Fruit fly (Drosophila melanogaster) whole organism, embryonic: ENCODE measurements around the gene CkIIalpha.

Source experiments
- Asciz ChIP-seq: fragments of 200-800 bp; sonication (Bioruptor generic); optimal IDR thresholded peaks from 2 replicates; lab custom pipeline; 2017; ENCODE audit warnings: missing biosample characterization, mild to moderate bottlenecking, missing genetic modification characterization, missing genetic modification reagents
- Atf6 ChIP-seq: fragments of 200-800 bp; sonication (Bioruptor generic); IDR thresholded peaks from 2 replicates; pipeline ENCODE4 v1.3.6; 2022; ENCODE audit warnings: missing biosample characterization, missing genetic modification characterization
- CG10147 ChIP-seq: fragments of 200-800 bp; sonication (Bioruptor generic); optimal IDR thresholded peaks from 2 replicates; lab custom pipeline; 2019; ENCODE audit warnings: missing biosample characterization, mild to moderate bottlenecking, missing genetic modification characterization, moderate library complexity
- CG11723 ChIP-seq: fragments of 200-800 bp; sonication (Bioruptor generic); optimal IDR thresholded peaks from 2 replicates; lab custom pipeline; 2017; ENCODE audit warnings: missing biosample characterization, mild to moderate bottlenecking, missing genetic modification characterization
- CG1233 ChIP-seq: fragments of 200-800 bp; sonication (Bioruptor generic); optimal IDR thresholded peaks from 4 replicates; lab custom pipeline; 2018; ENCODE audit warnings: missing biosample characterization, mild to moderate bottlenecking, missing genetic modification characterization
- CG13624 ChIP-seq: fragments of 200-800 bp; sonication (Bioruptor generic); optimal IDR thresholded peaks from 2 replicates; lab custom pipeline; 2016; ENCODE audit warnings: missing biosample characterization, missing genetic modification characterization
- CG14441 ChIP-seq: fragments of 200-800 bp; sonication (Bioruptor generic); IDR thresholded peaks from 2 replicates; pipeline ENCODE4 v1.3.6; 2022; ENCODE audit warnings: missing biosample characterization, missing genetic modification characterization
- CG14710 ChIP-seq: fragments of 200-800 bp; sonication (Bioruptor generic); optimal IDR thresholded peaks from 3 replicates; lab custom pipeline; 2019; ENCODE audit warnings: missing biosample characterization, mild to moderate bottlenecking, missing genetic modification characterization, moderate library complexity
- CG14965 ChIP-seq: fragments of 200-800 bp; sonication (Bioruptor generic); optimal IDR thresholded peaks from 2 replicates; lab custom pipeline; 2016; ENCODE audit warnings: missing biosample characterization, missing genetic modification characterization, borderline replicate concordance
- CG1647 ChIP-seq: fragments of 200-800 bp; sonication (Bioruptor generic); optimal IDR thresholded peaks from 3 replicates; lab custom pipeline; 2016; ENCODE audit warnings: missing biosample characterization, missing genetic modification characterization
- CG17385 ChIP-seq: fragments of 200-800 bp; sonication (Bioruptor generic); optimal IDR thresholded peaks from 3 replicates; lab custom pipeline; 2018; ENCODE audit warnings: missing biosample characterization, mild to moderate bottlenecking, missing genetic modification characterization
- CG17612 ChIP-seq: fragments of 200-800 bp; sonication (Bioruptor generic); IDR thresholded peaks from 2 replicates; pipeline ENCODE4 v1.3.6; 2022; ENCODE audit warnings: missing biosample characterization, missing genetic modification characterization
- CG2116 ChIP-seq: fragments of 200-800 bp; sonication (Bioruptor generic); optimal IDR thresholded peaks from 3 replicates; lab custom pipeline; 2018; ENCODE audit warnings: missing biosample characterization, mild to moderate bottlenecking, missing genetic modification characterization
- CG2889 ChIP-seq: fragments of 200-800 bp; sonication (Bioruptor generic); IDR thresholded peaks from 3 replicates; pipeline ENCODE4 v1.3.6; 2022; ENCODE audit warnings: missing biosample characterization, missing genetic modification characterization
- CG30403 ChIP-seq: fragments of 200-800 bp; sonication (Bioruptor generic); optimal IDR thresholded peaks from 3 replicates; lab custom pipeline; 2016; ENCODE audit warnings: missing biosample characterization, missing genetic modification characterization
- CG3281 ChIP-seq: fragments of 200-800 bp; sonication (Bioruptor generic); optimal IDR thresholded peaks from 3 replicates; lab custom pipeline; 2017; ENCODE audit warnings: missing biosample characterization, mild to moderate bottlenecking, missing genetic modification characterization
- CG3847 ChIP-seq: fragments of 200-800 bp; sonication (Bioruptor generic); IDR thresholded peaks from 2 replicates; pipeline ENCODE4 v1.3.6; 2022; ENCODE audit warnings: missing biosample characterization, missing genetic modification characterization
- CG5180 ChIP-seq: fragments of 200-800 bp; sonication (Bioruptor generic); optimal IDR thresholded peaks from 3 replicates; lab custom pipeline; 2017; ENCODE audit warnings: missing biosample characterization, missing genetic modification characterization, mild to moderate bottlenecking, moderate library complexity, missing genetic modification reagents
- CG6854 ChIP-seq: fragments of 200-800 bp; sonication (Bioruptor generic); optimal IDR thresholded peaks from 3 replicates; lab custom pipeline; 2017; ENCODE audit warnings: missing biosample characterization, mild to moderate bottlenecking, missing genetic modification characterization
- CG7987 ChIP-seq: fragments of 200-800 bp; sonication (Bioruptor generic); optimal IDR thresholded peaks from 2 replicates; lab custom pipeline; 2018; ENCODE audit warnings: missing biosample characterization, mild to moderate bottlenecking, missing genetic modification characterization, moderate library complexity
- CG9797 ChIP-seq: fragments of 200-800 bp; sonication (Bioruptor generic); optimal IDR thresholded peaks from 3 replicates; lab custom pipeline; 2018; ENCODE audit warnings: missing biosample characterization, mild to moderate bottlenecking, missing genetic modification characterization
- Fer1 ChIP-seq: fragments of 200-800 bp; sonication (Bioruptor generic); optimal IDR thresholded peaks from 2 replicates; lab custom pipeline; 2017; ENCODE audit warnings: missing biosample characterization, mild to moderate bottlenecking, missing genetic modification characterization
- GATAe ChIP-seq: fragments of 200-800 bp; sonication (Bioruptor generic); conservative IDR thresholded peaks from 2 replicates; pipeline ENCODE4 v1.3.6; 2022; ENCODE audit warnings: missing biosample characterization, missing genetic modification characterization
- Hand ChIP-seq: fragments of 200-800 bp; sonication (Bioruptor generic); optimal IDR thresholded peaks from 2 replicates; lab custom pipeline; 2017; ENCODE audit warnings: mild to moderate bottlenecking, missing biosample characterization, missing genetic modification reagents, missing genetic modification characterization
- HmgD ChIP-seq: fragments of 200-800 bp; sonication (Bioruptor generic); optimal IDR thresholded peaks from 3 replicates; lab custom pipeline; 2016; ENCODE audit warnings: missing biosample characterization, missing genetic modification characterization
- MBD-R2 ChIP-seq: fragments of 200-800 bp; sonication (Bioruptor generic); IDR thresholded peaks from 2 replicates; pipeline ENCODE4 v1.3.6; 2022; ENCODE audit warnings: missing biosample characterization, missing genetic modification characterization
- Myb ChIP-seq: fragments of 200-800 bp; sonication (Bioruptor generic); optimal IDR thresholded peaks from 2 replicates; lab custom pipeline; 2016; ENCODE audit warnings: missing biosample characterization, missing genetic modification characterization
- NC2β ChIP-seq: fragments of 200-800 bp; sonication (Bioruptor generic); optimal IDR thresholded peaks from 2 replicates; lab custom pipeline; 2016; ENCODE audit warnings: missing biosample characterization, missing genetic modification characterization
- amos ChIP-seq: fragments of 200-800 bp; sonication (Bioruptor generic); IDR thresholded peaks from 2 replicates; pipeline ENCODE4 v1.3.6; 2022; ENCODE audit warnings: missing biosample characterization, missing genetic modification characterization; ENCODE audit not compliant: partially characterized antibody
- fd102C ChIP-seq: fragments of 200-800 bp; sonication (Bioruptor generic); optimal IDR thresholded peaks from 2 replicates; lab custom pipeline; 2018; ENCODE audit warnings: missing biosample characterization, mild to moderate bottlenecking, missing genetic modification characterization, moderate library complexity
- fu2 ChIP-seq: fragments of 200-800 bp; sonication (Bioruptor generic); optimal IDR thresholded peaks from 2 replicates; lab custom pipeline; 2016; ENCODE audit warnings: missing biosample characterization, missing genetic modification characterization
- gem ChIP-seq: fragments of 200-800 bp; sonication (Bioruptor generic); optimal IDR thresholded peaks from 2 replicates; lab custom pipeline; 2019; ENCODE audit warnings: missing biosample characterization, mild to moderate bottlenecking, missing genetic modification characterization, moderate library complexity
- gro ChIP-seq: fragments of 200-800 bp; sonication (Bioruptor generic); optimal IDR thresholded peaks from 2 replicates; lab custom pipeline; 2016; ENCODE audit warnings: missing biosample characterization, missing genetic modification characterization
- gsb-n ChIP-seq: fragments of 200-800 bp; sonication (Bioruptor generic); optimal IDR thresholded peaks from 3 replicates; lab custom pipeline; 2018; ENCODE audit warnings: missing biosample characterization, mild to moderate bottlenecking, missing genetic modification characterization
- hkb ChIP-seq, 2 experiments: fragments of 200-800 bp in 1 of 2; fragments of >200 bp in 1 of 2; sonication (Bioruptor generic) in 1 of 2; IDR thresholded peaks in 1 of 2; optimal IDR thresholded peaks in 1 of 2; 2 replicates each; pipeline versions ENCODE4 v1.3.6 to Lab custom; 2017 to 2022; ENCODE audit warnings: missing biosample characterization in 1 of 2, missing genetic modification characterization in 1 of 2
- lola ChIP-seq, 3 experiments: fragments of >200 bp in 2 of 3; fragments of 200-800 bp in 1 of 3; sonication (Bioruptor generic) in 1 of 3; optimal IDR thresholded peaks; 2 replicates each; lab custom pipeline; 2017 to 2019; ENCODE audit warnings: missing biosample characterization in 3 of 3, missing genetic modification characterization in 3 of 3, mild to moderate bottlenecking in 1 of 3, moderate library complexity in 1 of 3
- lov ChIP-seq, 2 experiments: fragments of 200-800 bp in 1 of 2; fragments of >200 bp in 1 of 2; sonication (Bioruptor generic) in 1 of 2; IDR thresholded peaks in 1 of 2; optimal IDR thresholded peaks in 1 of 2; 2 replicates in 1 of 2; 3 replicates in 1 of 2; pipeline versions ENCODE4 v1.3.6 to Lab custom; 2017 to 2022; ENCODE audit warnings: missing biosample characterization in 1 of 2, missing genetic modification characterization in 1 of 2
- mirr ChIP-seq: fragments of 200-800 bp; sonication (Bioruptor generic); optimal IDR thresholded peaks from 3 replicates; lab custom pipeline; 2018; ENCODE audit warnings: missing biosample characterization, mild to moderate bottlenecking, missing genetic modification characterization
- otp ChIP-seq: fragments of 200-800 bp; sonication (Bioruptor generic); IDR thresholded peaks from 3 replicates; pipeline ENCODE4, ENCODE4 v1.3.6; 2022; ENCODE audit warnings: missing biosample characterization, missing genetic modification characterization
- pzg ChIP-seq: fragments of 200-800 bp; sonication (Bioruptor generic); optimal IDR thresholded peaks from 3 replicates; lab custom pipeline; 2018; ENCODE audit warnings: missing biosample characterization, mild to moderate bottlenecking, missing genetic modification characterization, moderate library complexity
- repo ChIP-seq: fragments of 200-800 bp; sonication (Bioruptor generic); optimal IDR thresholded peaks from 2 replicates; lab custom pipeline; 2016; ENCODE audit warnings: missing biosample characterization, missing genetic modification characterization
- rib ChIP-seq: fragments of 200-800 bp; sonication (Bioruptor generic); IDR thresholded peaks from 2 replicates; pipeline ENCODE4 v1.3.6; 2022; ENCODE audit warnings: missing biosample characterization, missing genetic modification characterization
- ro ChIP-seq: fragments of 200-800 bp; sonication (Bioruptor generic); IDR thresholded peaks from 2 replicates; pipeline ENCODE4 v1.3.6; 2022; ENCODE audit warnings: missing biosample characterization, missing genetic modification characterization
- run ChIP-seq: fragments of 200-800 bp; sonication (Bioruptor generic); optimal IDR thresholded peaks from 3 replicates; lab custom pipeline; 2018; ENCODE audit warnings: missing biosample characterization, mild to moderate bottlenecking, missing genetic modification characterization
- salm ChIP-seq: fragments of 200-800 bp; sonication (Bioruptor generic); optimal IDR thresholded peaks from 2 replicates; lab custom pipeline; 2018; ENCODE audit warnings: missing biosample characterization, mild to moderate bottlenecking, missing genetic modification characterization
- scrt ChIP-seq: fragments of 200-800 bp; sonication (Bioruptor generic); optimal IDR thresholded peaks from 2 replicates; lab custom pipeline; 2018; ENCODE audit warnings: missing biosample characterization, mild to moderate bottlenecking, missing genetic modification characterization, moderate library complexity
- ssp ChIP-seq: fragments of 200-800 bp; sonication (Bioruptor generic); IDR thresholded peaks from 2 replicates; pipeline ENCODE4 v1.3.6; 2022; ENCODE audit warnings: missing biosample characterization, missing genetic modification characterization
- tx ChIP-seq: fragments of 200-800 bp; sonication (Bioruptor generic); optimal IDR thresholded peaks from 2 replicates; lab custom pipeline; 2016; ENCODE audit warnings: missing biosample characterization, missing genetic modification characterization
- vnd ChIP-seq: fragments of 200-800 bp; sonication (Bioruptor generic); IDR thresholded peaks from 3 replicates; pipeline ENCODE4 v1.3.6; 2022; ENCODE audit warnings: missing biosample characterization, missing genetic modification characterization; ENCODE audit not compliant: partially characterized antibody
- zf30C ChIP-seq: fragments of 200-800 bp; sonication (Bioruptor generic); optimal IDR thresholded peaks from 3 replicates; lab custom pipeline; 2018; ENCODE audit warnings: missing biosample characterization, mild to moderate bottlenecking, missing genetic modification characterization

CkIIalpha gene

DNA sequence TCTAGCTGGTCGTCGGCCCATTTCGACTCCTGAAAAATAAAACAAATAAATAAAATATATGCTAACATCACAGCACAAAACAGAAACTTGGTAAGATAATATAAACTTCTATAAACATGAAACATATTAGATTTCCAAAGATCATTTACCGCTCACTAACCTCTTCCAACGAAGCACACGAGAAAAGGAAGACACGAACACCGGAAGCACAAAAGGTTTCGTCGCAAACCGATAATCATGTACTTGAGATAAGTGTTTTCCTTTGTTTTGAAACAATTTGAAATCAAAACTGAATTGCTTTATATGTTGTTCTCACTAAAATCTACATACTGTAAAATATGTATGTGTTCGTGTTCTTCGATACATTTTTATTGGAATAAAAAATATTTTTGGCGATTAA lies 1.6 kb upstream of the CkIIalpha start, which contains the start of gene RpL10 (continued):
- TF ChIP-seq Atf6 (GFP tag; lab: Robert Waterston, UW) (0 out of 2 replicates have a peak, but pooled peaks have one; percentile 54), CG17385 (peak; percentile 61), run (tag; lab: Kevin White, UChicago) (no peak), CG7987 (GFP tag; lab: Kevin White, UChicago) (no peak), HmgD (GFP tag; lab: Kevin White, UChicago) (no peak), CG11723 (GFP tag; lab: Kevin White, UChicago) (peak; percentile 94), CG2889 (GFP tag; lab: Robert Waterston, UW) (no peak), CG14965 (GFP tag; lab: Kevin White, UChicago) (no peak), CG3847 (GFP tag; lab: Robert Waterston, UW) (no peak), hkb (optimal IDR thresholded peaks at IDR 0.05; lab: Kevin White, UChicago) (no peak), hkb (GFP tag; IDR thresholded peaks at IDR 0.05; lab: Robert Waterston, UW) (peak; percentile 34), ssp (peak; percentile 99), Asciz (peak; percentile 36), NC2β (peak; percentile 77), zf30C (GFP tag; lab: Kevin White, UChicago) (no peak), scrt (GFP tag; lab: Kevin White, UChicago) (peak; percentile 21), CG6854 (GFP tag; lab: Kevin White, UChicago) (no peak), CG13624 (GFP tag; lab: Kevin White, UChicago) (no peak), lov (optimal IDR thresholded peaks at IDR 0.05; lab: Kevin White, UChicago) (no peak), lov (GFP tag; IDR thresholded peaks at IDR 0.05; lab: Robert Waterston, UW) (no peak), otp (GFP tag; lab: Robert Waterston, UW) (no peak), GATAe (GFP tag; lab: Robert Waterston, UW) (no peak), rib (GFP tag; lab: Robert Waterston, UW) (no peak), Fer1 (GFP tag; lab: Kevin White, UChicago) (no peak), CG3281 (GFP tag; lab: Kevin White, UChicago) (peak; percentile 43), repo (no peak), gem (tag; lab: Kevin White, UChicago) (peak; percentile 42), CG1647 (GFP tag; lab: Kevin White, UChicago) (no peak), CG1233 (GFP tag; lab: Kevin White, UChicago) (peak; percentile 51), fu2 (GFP tag; lab: Kevin White, UChicago) (peak; percentile 15), amos (no peak; the same call in 1 of the 2 replicates), MBD-R2 (GFP tag; lab: Robert Waterston, UW) (no peak; the same call in 1 of the 2 replicates), CG9797 (GFP tag; lab: Kevin White, UChicago) (no peak), ro (GFP tag; lab: Robert Waterston, UW) (no peak), mirr (GFP tag; lab: Kevin White, UChicago) (no peak), gsb-n (no peak), tx (no peak), CG17612 (GFP tag; lab: Robert Waterston, UW) (no peak), CG14441 (GFP tag; lab: Robert Waterston, UW) (no peak), Hand (GFP tag; lab: Kevin White, UChicago) (no peak), salm (tag; lab: Kevin White, UChicago) (no peak), Myb (GFP tag; lab: Kevin White, UChicago) (no peak), gro (peak; percentile 44), CG30403 (GFP tag; lab: Kevin White, UChicago) (peak; percentile 12), lola (GFP tag; optimal IDR thresholded peaks at IDR 0.05; lab: Kevin White, UChicago) (no peak), CG5180 (no peak), fd102C (peak; percentile 6), CG14710 (tag; lab: Kevin White, UChicago) (peak; percentile 58), CG10147 (no peak), pzg (GFP tag; lab: Kevin White, UChicago) (peak; percentile 67), CG2116 (GFP tag; lab: Kevin White, UChicago) (peak; percentile 44), vnd (GFP tag; lab: Robert Waterston, UW) (no peak)
